Worm (Caenorhabditis elegans): ENCODE results near the gene srz-82.

DNA sequence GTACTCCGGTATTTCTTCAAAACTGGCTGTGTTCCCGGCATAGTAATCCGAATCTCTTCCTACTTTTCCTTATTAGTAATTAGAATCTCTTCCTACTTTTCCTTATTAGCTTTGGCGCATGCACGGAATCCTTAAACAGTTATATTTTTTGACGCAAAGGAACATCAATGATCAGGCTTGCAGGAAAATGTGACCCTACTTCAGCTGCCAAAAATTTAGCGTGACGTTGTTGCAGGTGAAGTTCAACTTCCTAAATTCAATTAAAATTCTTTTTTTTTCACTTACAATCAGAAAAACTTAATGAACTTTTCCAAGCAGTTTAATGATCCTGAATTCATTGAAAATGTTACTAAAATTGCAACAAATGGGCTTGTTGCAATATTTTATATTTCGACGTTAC is 10.6 kb downstream of the srz-82 start, which contains the start of gene srz-79:
- TF ChIP-seq T07F8.4 (tag; optimal IDR thresholded peaks at IDR 0.05): no peak
- no peak for TF ChIP-seq snpc-4 (GFP tag; optimal IDR thresholded peaks at IDR 0.05)
- no peak for TF ChIP-seq snpc-4 (tag; optimal IDR thresholded peaks at IDR 0.05)
- no peak for TF ChIP-seq pha-4 (tag; optimal IDR thresholded peaks at IDR 0.05)
- no peak for TF ChIP-seq B0336.3 (GFP tag; IDR thresholded peaks at IDR 0.05)
- TF ChIP-seq F37B4.10 (GFP tag; IDR thresholded peaks at IDR 0.05): no peak
- no peak for TF ChIP-seq lin-35 (GFP tag; optimal IDR thresholded peaks at IDR 0.05)
- TF ChIP-seq F49E8.2 (tag; optimal IDR thresholded peaks at IDR 0.05; ENCODE audit: insufficient read depth): no peak

Measured in whole organism, young adult.